Worm (Caenorhabditis elegans) whole organism, L1 larva: ENCODE measurements around the gene F59E11.2.

Experiments
- ceh-82 ChIP-seq, 3 experiments: fragments of 150-350 bp in 1 of 3; sonication (generic microtip) in 2 of 3; optimal IDR thresholded peaks; 2 replicates each; lab custom pipeline; 2014 to 2017; ENCODE audit warnings: missing biosample characterization in 3 of 3, missing genetic modification characterization in 3 of 3
- elt-3 ChIP-seq, 6 experiments: fragments of 150-350 bp in 1 of 6; sonication (generic microtip); optimal IDR thresholded peaks; 2 replicates each; lab custom pipeline; 2017 to 2018; ENCODE audit warnings: missing biosample characterization in 6 of 6, missing genetic modification characterization in 6 of 6, inconsistent platforms in 1 of 6
- jun-1 ChIP-seq: fragments of 150-350 bp; optimal IDR thresholded peaks from 2 replicates; lab custom pipeline; 2014; ENCODE audit warnings: missing biosample characterization, missing genetic modification reagents, missing genetic modification characterization
- mep-1 ChIP-seq: fragments of 150-350 bp; optimal IDR thresholded peaks from 2 replicates; lab custom pipeline; 2014; ENCODE audit warnings: missing biosample characterization, missing genetic modification characterization
- nhr-90 ChIP-seq: sonication (generic microtip); optimal IDR thresholded peaks from 2 replicates; lab custom pipeline; 2016; ENCODE audit warnings: mild to moderate bottlenecking, missing genetic modification characterization, missing compliant biosample characterization; ENCODE audit not compliant: poor library complexity
- unc-86 ChIP-seq: sonication (generic microtip); optimal IDR thresholded peaks from 2 replicates; lab custom pipeline; 2016; ENCODE audit warnings: missing genetic modification characterization, missing compliant biosample characterization
- xbp-1 ChIP-seq: sonication (generic microtip); optimal IDR thresholded peaks from 2 replicates; lab custom pipeline; 2016; ENCODE audit warnings: missing genetic modification characterization, missing compliant biosample characterization
- zag-1 ChIP-seq: fragments of 150-350 bp; optimal IDR thresholded peaks from 2 replicates; lab custom pipeline; 2014; ENCODE audit warnings: missing biosample characterization, missing genetic modification characterization
- ztf-11 ChIP-seq, 2 experiments: sonication (generic microtip); optimal IDR thresholded peaks; 2 replicates each; lab custom pipeline; 2016 to 2017; ENCODE audit warnings: missing genetic modification characterization in 2 of 2, missing biosample characterization in 1 of 2, missing compliant biosample characterization in 1 of 2
- ztf-4 ChIP-seq: fragments of 150-350 bp; optimal IDR thresholded peaks from 2 replicates; lab custom pipeline; 2014; ENCODE audit warnings: missing biosample characterization, missing genetic modification characterization

ce11 chrV:9003291-9003690 lies 2.0 kb downstream of the F59E11.2 start, which contains the start of gene srx-1:
- no peak for TF ChIP-seq ztf-4
- TF ChIP-seq mep-1 (tag; lab: Kevin White, UChicago), result no peak
- TF ChIP-seq jun-1 (tag; lab: Kevin White, UChicago), result no peak
- no peak for TF ChIP-seq nhr-90
- TF ChIP-seq ztf-11 (tag; optimal IDR thresholded peaks at IDR 0.05; lab: Kevin White, UChicago), result no peak
- TF ChIP-seq elt-3 (tag; optimal IDR thresholded peaks at IDR 0.05; lab: Kevin White, UChicago), result no peak
- TF ChIP-seq ceh-82 (tag; optimal IDR thresholded peaks at IDR 0.05; lab: Kevin White, UChicago), result no peak
- TF ChIP-seq unc-86, result no peak
- TF ChIP-seq xbp-1 (tag; lab: Kevin White, UChicago), result no peak
- no peak for TF ChIP-seq zag-1 (tag; lab: Kevin White, UChicago)
